Worm (Caenorhabditis elegans): ENCODE measurements around the gene ZK512.11.

- TF ChIP-seq tbx-37 (GFP tag; conservative IDR thresholded peaks at IDR 0.05) (no peak), ama-1 (optimal IDR thresholded peaks at IDR 0.05) (no peak), sea-1 (GFP tag; conservative IDR thresholded peaks at IDR 0.05) (no peak), flt-1 (GFP tag; IDR thresholded peaks at IDR 0.05) (no peak), ets-7 (tag; optimal IDR thresholded peaks at IDR 0.05) (no peak), F13C5.2 (tag; optimal IDR thresholded peaks at IDR 0.05) (no peak), scrt-1 (GFP tag; IDR thresholded peaks at IDR 0.05) (no peak), ceh-36 (tag; optimal IDR thresholded peaks at IDR 0.05) (no peak), hnd-1 (tag; optimal IDR thresholded peaks at IDR 0.05) (no peak), pes-1 (GFP tag; IDR thresholded peaks at IDR 0.05) (no peak), tra-4 (tag; optimal IDR thresholded peaks at IDR 0.05) (no peak), hmg-4 (GFP tag; optimal IDR thresholded peaks at IDR 0.05) (no peak), tbx-11 (GFP tag; IDR thresholded peaks at IDR 0.05) (no peak)
Measured at ce11 chrIII:9136587-9136986, 7.4 kb upstream of the ZK512.11 start, which contains the start of gene eat-4.

Measured in whole organism, early embryonic.